Worm (Caenorhabditis elegans) whole organism, L2 larva: ENCODE data around the gene Y60A3A.25.

Experiments
- F13H6.1 ChIP-seq: sonication (generic microtip); optimal IDR thresholded peaks from 2 replicates; lab custom pipeline; 2016; ENCODE audit warnings: missing genetic modification characterization, missing compliant biosample characterization
- R02D3.7 ChIP-seq: fragments of 150-350 bp; optimal IDR thresholded peaks from 2 replicates; lab custom pipeline; 2014; ENCODE audit warnings: missing biosample characterization, missing genetic modification characterization
- Y55F3AM.14 ChIP-seq: fragments of 200-800 bp; sonication (Bioruptor generic); optimal IDR thresholded peaks from 2 replicates; lab custom pipeline; 2018; ENCODE audit warnings: mild to moderate bottlenecking, missing genetic modification characterization, missing compliant biosample characterization
- ZK546.5 ChIP-seq: sonication (generic microtip); optimal IDR thresholded peaks from 2 replicates; lab custom pipeline; 2017; ENCODE audit warnings: missing biosample characterization, missing genetic modification characterization
- alr-1 ChIP-seq: fragments of 150-350 bp; optimal IDR thresholded peaks from 2 replicates; lab custom pipeline; 2014; ENCODE audit warnings: missing biosample characterization, missing genetic modification characterization
- aly-2 ChIP-seq: fragments of 150-350 bp; optimal IDR thresholded peaks from 2 replicates; lab custom pipeline; 2014; ENCODE audit warnings: missing biosample characterization, missing genetic modification characterization
- blmp-1 ChIP-seq: sonication (generic microtip); optimal IDR thresholded peaks from 2 replicates; lab custom pipeline; 2017; ENCODE audit warnings: missing genetic modification characterization, mild to moderate bottlenecking, missing compliant biosample characterization, antibody characterized with exemption, moderate library complexity; ENCODE audit not compliant: insufficient read depth
- ceh-16 ChIP-seq: fragments of 150-350 bp; optimal IDR thresholded peaks from 2 replicates; lab custom pipeline; 2014; ENCODE audit warnings: missing biosample characterization, missing genetic modification characterization
- ceh-82 ChIP-seq: fragments of 150-350 bp; optimal IDR thresholded peaks from 2 replicates; lab custom pipeline; 2014; ENCODE audit warnings: missing biosample characterization, missing genetic modification characterization
- crh-2 ChIP-seq: sonication (generic microtip); optimal IDR thresholded peaks from 2 replicates; lab custom pipeline; 2017; ENCODE audit warnings: missing biosample characterization, missing genetic modification characterization
- egl-27 ChIP-seq: sonication (generic microtip); optimal IDR thresholded peaks from 3 replicates; lab custom pipeline; 2017; ENCODE audit warnings: missing biosample characterization, missing genetic modification reagents, missing genetic modification characterization
- elt-3 ChIP-seq: sonication (generic microtip); optimal IDR thresholded peaks from 2 replicates; lab custom pipeline; 2017; ENCODE audit warnings: missing biosample characterization, missing genetic modification characterization
- fos-1 ChIP-seq: fragments of 150-350 bp; optimal IDR thresholded peaks from 2 replicates; lab custom pipeline; 2014; ENCODE audit warnings: missing biosample characterization, missing genetic modification characterization
- gmeb-1 ChIP-seq: fragments of 150-350 bp; optimal IDR thresholded peaks from 2 replicates; lab custom pipeline; 2014; ENCODE audit warnings: missing biosample characterization, missing genetic modification characterization
- lin-13 ChIP-seq: fragments of 150-350 bp; optimal IDR thresholded peaks from 2 replicates; lab custom pipeline; 2014; ENCODE audit warnings: missing biosample characterization, missing genetic modification reagents, missing genetic modification characterization
- lsy-2 ChIP-seq, 2 experiments: fragments of 150-350 bp in 1 of 2; sonication (generic microtip) in 1 of 2; optimal IDR thresholded peaks; 2 replicates each; lab custom pipeline; 2014 to 2017; ENCODE audit warnings: missing biosample characterization in 2 of 2, missing genetic modification characterization in 2 of 2
- mdl-1 ChIP-seq, 2 experiments: fragments of 150-350 bp in 1 of 2; sonication (generic microtip) in 1 of 2; optimal IDR thresholded peaks; 2 replicates each; lab custom pipeline; 2017; ENCODE audit warnings: missing biosample characterization in 2 of 2, missing genetic modification characterization in 2 of 2
- nhr-10 ChIP-seq: sonication (generic microtip); optimal IDR thresholded peaks from 2 replicates; lab custom pipeline; 2017; ENCODE audit warnings: missing biosample characterization, missing genetic modification characterization
- nhr-11 ChIP-seq: fragments of 150-350 bp; optimal IDR thresholded peaks from 2 replicates; lab custom pipeline; 2014; ENCODE audit warnings: missing biosample characterization, missing genetic modification characterization
- nhr-12 ChIP-seq: fragments of 150-350 bp; optimal IDR thresholded peaks from 2 replicates; lab custom pipeline; 2014; ENCODE audit warnings: missing biosample characterization, missing genetic modification characterization
- nhr-21 ChIP-seq: fragments of 150-350 bp; optimal IDR thresholded peaks from 2 replicates; lab custom pipeline; 2014; ENCODE audit warnings: missing biosample characterization, missing genetic modification characterization
- nhr-23 ChIP-seq: fragments of 150-350 bp; optimal IDR thresholded peaks from 2 replicates; lab custom pipeline; 2014; ENCODE audit warnings: missing biosample characterization, missing genetic modification reagents, missing genetic modification characterization
- nhr-237 ChIP-seq: fragments of 150-350 bp; optimal IDR thresholded peaks from 2 replicates; lab custom pipeline; 2014; ENCODE audit warnings: missing biosample characterization, missing genetic modification characterization
- nhr-25 ChIP-seq: fragments of 150-350 bp; sonication (generic microtip); optimal IDR thresholded peaks from 3 replicates; lab custom pipeline; 2014; ENCODE audit warnings: missing biosample characterization, missing genetic modification characterization
- nhr-6 ChIP-seq: fragments of 150-350 bp; optimal IDR thresholded peaks from 2 replicates; lab custom pipeline; 2014; ENCODE audit warnings: missing biosample characterization, missing genetic modification characterization
- nhr-77 ChIP-seq: fragments of 150-350 bp; optimal IDR thresholded peaks from 2 replicates; lab custom pipeline; 2014; ENCODE audit warnings: missing biosample characterization, missing genetic modification characterization
- sem-4 ChIP-seq: fragments of 150-350 bp; optimal IDR thresholded peaks from 2 replicates; lab custom pipeline; 2014; ENCODE audit warnings: missing biosample characterization, missing genetic modification reagents, missing genetic modification characterization
- sma-3 ChIP-seq: sonication (generic microtip); optimal IDR thresholded peaks from 2 replicates; lab custom pipeline; 2016; ENCODE audit warnings: missing genetic modification reagents, missing genetic modification characterization, missing compliant biosample characterization
- sma-9 ChIP-seq, 2 experiments: fragments of 150-350 bp in 1 of 2; sonication (generic microtip) in 1 of 2; optimal IDR thresholded peaks; 2 replicates each; lab custom pipeline; 2014 to 2016; ENCODE audit warnings: missing genetic modification characterization in 2 of 2, mild to moderate bottlenecking in 1 of 2, missing biosample characterization in 1 of 2, missing compliant biosample characterization in 1 of 2, missing genetic modification reagents in 1 of 2, moderate library complexity in 1 of 2
- snpc-4 ChIP-seq: fragments of 150-350 bp; optimal IDR thresholded peaks from 2 replicates; lab custom pipeline; 2014; ENCODE audit warnings: missing biosample characterization, missing genetic modification characterization
- unc-39 ChIP-seq: fragments of 150-350 bp; optimal IDR thresholded peaks from 2 replicates; lab custom pipeline; 2014; ENCODE audit warnings: missing biosample characterization, missing genetic modification characterization
- unc-55 ChIP-seq: fragments of 150-350 bp; sonication (generic microtip); optimal IDR thresholded peaks from 3 replicates; lab custom pipeline; 2014; ENCODE audit warnings: missing biosample characterization, missing genetic modification reagents, missing genetic modification characterization
- unc-62 ChIP-seq: fragments of 150-350 bp; optimal IDR thresholded peaks from 2 replicates; lab custom pipeline; 2014; ENCODE audit warnings: missing biosample characterization, missing genetic modification reagents, missing genetic modification characterization

Gene Y60A3A.25

DNA sequence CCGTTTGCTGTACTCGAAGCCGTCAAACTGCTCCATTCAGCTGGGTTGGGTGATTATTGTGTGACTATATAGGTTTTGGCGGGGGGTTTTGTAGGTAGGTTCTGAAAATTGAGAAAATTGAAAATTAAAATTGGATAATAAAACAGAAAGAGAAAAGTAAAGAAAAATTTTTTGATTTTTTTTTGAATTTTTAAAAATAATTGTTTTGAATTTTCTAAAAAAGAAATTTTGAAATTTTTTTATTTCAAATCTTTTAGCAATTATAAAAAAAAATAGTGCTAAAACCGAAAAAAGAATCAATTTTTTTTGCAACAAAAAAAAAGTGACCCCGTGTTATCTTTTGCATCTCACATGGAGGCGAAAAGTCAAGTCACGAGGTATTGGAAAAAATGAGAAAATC, 10.4 kb upstream of the Y60A3A.25 start, which contains the start of gene unc-51:
unc-51 (minus strand) TSS at position 101 of the 400 bp plus-strand sequence.
- no peak for TF ChIP-seq ZK546.5 (tag; lab: Kevin White, UChicago)
- TF ChIP-seq nhr-10 (tag; lab: Kevin White, UChicago), result no peak
- no peak for TF ChIP-seq ceh-82
- peak; percentile 28 for TF ChIP-seq crh-2 (tag; lab: Kevin White, UChicago)
- TF ChIP-seq gmeb-1 (tag; lab: Kevin White, UChicago), result peak; percentile 41
- TF ChIP-seq nhr-25 (tag; lab: Kevin White, UChicago), result peak; percentile 9
- TF ChIP-seq nhr-21, result no peak

DNA sequence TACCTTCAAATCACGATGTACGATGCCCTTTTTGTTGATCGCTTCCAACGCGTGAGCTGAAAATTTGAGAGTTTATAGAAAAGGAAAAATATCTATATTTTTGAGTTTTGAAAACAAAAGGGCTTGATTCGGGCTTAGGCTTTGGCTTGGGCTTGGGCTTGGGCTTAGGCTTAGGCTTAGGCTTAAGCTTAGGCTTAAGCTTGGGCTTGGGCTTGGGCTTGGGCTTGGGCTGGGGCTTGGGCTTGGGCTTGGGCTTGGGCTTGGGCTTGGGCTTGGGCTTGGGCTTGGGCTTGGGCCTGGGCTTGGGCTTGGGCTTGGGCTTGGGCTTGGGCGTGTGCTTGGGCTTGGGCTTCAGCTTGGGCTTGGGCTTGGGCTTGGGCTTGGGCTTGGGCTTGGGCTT, 8.2 kb upstream of the Y60A3A.25 start:
- TF ChIP-seq nhr-237 (no peak), nhr-6 (tag; lab: Kevin White, UChicago) (no peak), aly-2 (tag; lab: Kevin White, UChicago) (no peak), ceh-16 (tag; lab: Kevin White, UChicago) (no peak), snpc-4 (tag; lab: Kevin White, UChicago) (no peak), nhr-23 (no peak), ceh-82 (no peak), R02D3.7 (no peak), elt-3 (tag; lab: Kevin White, UChicago) (no peak), lsy-2 (tag; optimal IDR thresholded peaks at IDR 0.05; lab: Kevin White, UChicago) (no peak), unc-39 (no peak), ZK546.5 (tag; lab: Kevin White, UChicago) (no peak), lin-13 (GFP tag; lab: Kevin White, UChicago) (no peak), sem-4 (tag; lab: Kevin White, UChicago) (no peak), nhr-11 (tag; lab: Kevin White, UChicago) (no peak)
- TF ChIP-seq, all 48 proteins: peak for 0

DNA sequence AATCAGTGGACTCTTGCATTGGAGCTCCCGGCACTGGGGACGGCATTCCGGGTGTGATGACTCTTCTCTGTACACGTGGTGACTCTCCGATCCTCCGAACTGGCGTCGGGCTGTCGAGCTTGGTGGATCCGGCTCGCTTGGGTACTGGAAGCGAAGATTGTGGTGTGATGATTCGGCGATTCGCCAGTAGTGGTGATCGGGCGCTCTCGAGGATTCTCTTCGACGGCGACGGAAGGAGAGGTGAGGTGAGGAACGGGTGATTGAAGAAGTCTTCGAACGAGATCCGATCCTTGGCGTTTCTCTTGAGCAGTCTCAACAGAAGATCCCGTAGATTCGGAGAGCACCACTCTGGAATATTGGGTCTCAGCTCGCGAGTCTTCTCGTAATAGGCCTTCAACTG, 6.6 kb upstream of the Y60A3A.25 start:
- TF ChIP-seq sma-9 (GFP tag; optimal IDR thresholded peaks at IDR 0.05; lab: Kevin White, UChicago) (no peak), sma-9 (tag; optimal IDR thresholded peaks at IDR 0.05; lab: Kevin White, UChicago) (no peak), R02D3.7 (no peak), lsy-2 (tag; optimal IDR thresholded peaks at IDR 0.05; lab: Kevin White, UChicago) (no peak), ceh-16 (tag; lab: Kevin White, UChicago) (no peak), nhr-77 (no peak), sem-4 (tag; lab: Kevin White, UChicago) (no peak), F13H6.1 (tag; lab: Kevin White, UChicago) (no peak), unc-62 (GFP tag; lab: Kevin White, UChicago) (no peak), Y55F3AM.14 (no peak)

DNA sequence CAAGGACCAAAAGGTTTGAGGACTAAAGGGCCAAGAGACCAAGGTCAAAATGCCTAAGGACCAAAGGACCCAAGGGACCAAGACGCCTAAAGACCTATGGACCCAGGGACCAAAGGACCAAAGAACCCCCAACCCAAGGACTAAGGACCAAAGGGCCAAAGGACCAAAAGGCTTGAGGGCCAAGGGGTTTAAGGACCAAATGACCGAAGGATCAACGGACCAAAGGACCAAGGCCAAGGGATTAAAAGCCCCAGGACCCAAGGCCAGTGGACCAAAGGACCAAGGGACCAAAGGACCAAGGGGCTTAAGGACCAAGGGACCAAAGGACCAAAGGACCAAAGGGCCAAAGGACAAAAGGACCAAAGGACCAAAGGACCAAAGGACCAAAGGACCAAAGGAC, 5.8 kb upstream of the Y60A3A.25 start:
- TF ChIP-seq unc-55, result peak; percentile 7
- no peak for TF ChIP-seq mdl-1 (tag; optimal IDR thresholded peaks at IDR 0.05; lab: Kevin White, UChicago)

DNA sequence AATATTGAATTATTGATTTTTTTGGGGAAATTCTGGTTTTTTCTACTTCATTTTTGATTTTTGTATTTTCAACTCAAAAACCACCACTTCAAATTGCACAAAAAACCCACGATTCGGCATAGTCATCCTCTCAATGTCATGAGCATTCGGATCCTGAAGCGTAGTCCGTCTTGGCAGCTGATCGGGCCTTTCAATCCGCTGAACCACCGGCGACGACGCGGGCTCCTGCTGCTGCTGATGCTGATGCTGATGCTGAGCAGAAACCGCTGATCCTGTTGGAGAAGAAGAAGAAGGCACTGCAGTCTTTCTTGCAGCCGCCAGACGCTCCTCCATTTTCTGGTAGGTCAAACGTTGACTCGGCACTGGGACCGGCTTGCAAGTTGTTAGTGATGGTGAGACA, 5.1 kb upstream of the Y60A3A.25 start:
- TF ChIP-seq mdl-1 (tag; optimal IDR thresholded peaks at IDR 0.05; lab: Kevin White, UChicago) (no peak), alr-1 (tag; lab: Kevin White, UChicago) (no peak), lin-13 (GFP tag; lab: Kevin White, UChicago) (no peak)

DNA sequence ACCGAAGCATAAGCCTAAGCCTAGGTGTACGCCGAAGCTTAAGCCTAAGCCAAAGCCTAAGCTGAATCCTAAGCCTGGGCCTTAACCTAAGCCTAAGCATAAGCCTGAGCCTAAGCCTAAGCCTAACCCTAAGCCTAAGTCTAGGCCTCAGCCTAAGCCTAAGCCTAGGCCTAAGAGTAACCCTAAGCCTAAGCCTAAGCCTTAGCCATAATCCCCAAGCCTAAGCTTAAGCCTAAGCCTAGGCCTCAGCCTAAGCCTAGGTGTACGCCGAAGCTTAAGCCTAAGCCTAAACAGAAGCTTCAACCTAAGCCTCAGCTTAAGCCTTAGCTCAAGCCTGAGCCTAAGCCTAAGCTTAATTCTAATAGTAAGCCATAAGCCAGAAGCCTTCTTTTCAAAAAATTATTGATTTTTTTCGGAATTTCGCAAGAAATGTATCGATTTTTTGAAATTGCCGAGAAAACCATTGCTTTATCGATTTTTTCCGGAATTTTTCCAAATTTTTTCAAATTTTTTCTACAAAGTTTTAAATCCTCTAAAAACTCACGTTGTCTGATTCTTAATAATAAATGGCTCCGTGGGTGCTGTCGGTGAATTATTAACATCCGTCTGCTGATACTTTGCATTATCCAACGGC, 4.3 kb upstream of the Y60A3A.25 start:
- TF ChIP-seq nhr-21, result no peak
- TF ChIP-seq nhr-12 (tag; lab: Kevin White, UChicago), result no peak
- no peak for TF ChIP-seq nhr-11 (tag; lab: Kevin White, UChicago)
- no peak for TF ChIP-seq fos-1 (tag; lab: Kevin White, UChicago)
- no peak for TF ChIP-seq egl-27
- TF ChIP-seq snpc-4 (tag; lab: Kevin White, UChicago), result no peak
- no peak for TF ChIP-seq ZK546.5 (tag; lab: Kevin White, UChicago)
- no peak for TF ChIP-seq alr-1 (tag; lab: Kevin White, UChicago)
- TF ChIP-seq sma-3 (GFP tag; lab: Kevin White, UChicago), result no peak
- TF ChIP-seq unc-55, result no peak
- TF ChIP-seq blmp-1, result no peak
- TF ChIP-seq, all 48 proteins: peak for 0
